Worm (Caenorhabditis elegans) whole organism, L4 larva: ENCODE results near the gene ani-2.
A peak's percentile ranks its signal among the peaks of the same experiment; 100 is the strongest.

ENCODE experiments used
- F37D6.2 ChIP-seq: sonication (generic microtip); optimal IDR thresholded peaks from 2 replicates; lab custom pipeline; 2016; ENCODE audit warnings: mild to moderate bottlenecking, missing genetic modification characterization, missing compliant biosample characterization
- aha-1 ChIP-seq: fragments of 150-350 bp; peaks from one replicate; lab custom pipeline; 2014; ENCODE audit warnings: missing biosample characterization, missing genetic modification characterization
- ceh-82 ChIP-seq: sonication (generic microtip); optimal IDR thresholded peaks from 2 replicates; lab custom pipeline; 2017; ENCODE audit warnings: missing biosample characterization, missing genetic modification characterization
- dpl-1 ChIP-seq: fragments of 150-350 bp; optimal IDR thresholded peaks from 2 replicates; lab custom pipeline; 2014; ENCODE audit warnings: missing biosample characterization, missing genetic modification reagents, missing genetic modification characterization
- fos-1 ChIP-seq: fragments of 150-350 bp; optimal IDR thresholded peaks from 2 replicates; lab custom pipeline; 2014; ENCODE audit warnings: missing biosample characterization, missing genetic modification characterization
- jun-1 ChIP-seq: fragments of 150-350 bp; optimal IDR thresholded peaks from 2 replicates; lab custom pipeline; 2014; ENCODE audit warnings: missing biosample characterization, missing genetic modification reagents, missing genetic modification characterization
- madf-9 ChIP-seq: fragments of 200-800 bp; sonication (Bioruptor generic); conservative IDR thresholded peaks from 2 replicates; pipeline ENCODE4 v1.3.6; 2022; ENCODE audit warnings: missing genetic modification reagents, missing genetic modification characterization, missing compliant biosample characterization
- nhr-237 ChIP-seq: sonication (generic microtip); optimal IDR thresholded peaks from 2 replicates; lab custom pipeline; 2017; ENCODE audit warnings: missing biosample characterization, missing genetic modification characterization
- nhr-28 ChIP-seq: fragments of 150-350 bp; optimal IDR thresholded peaks from 2 replicates; lab custom pipeline; 2014; ENCODE audit warnings: missing biosample characterization, missing genetic modification characterization
- nhr-76 ChIP-seq: fragments of 150-350 bp; optimal IDR thresholded peaks from 2 replicates; lab custom pipeline; 2014; ENCODE audit warnings: missing biosample characterization, missing genetic modification characterization
- nhr-77 ChIP-seq: fragments of 150-350 bp; optimal IDR thresholded peaks from 2 replicates; lab custom pipeline; 2014; ENCODE audit warnings: missing biosample characterization, missing genetic modification characterization
- pqm-1 ChIP-seq: sonication (generic microtip); optimal IDR thresholded peaks from 2 replicates; lab custom pipeline; 2017; ENCODE audit warnings: missing biosample characterization, missing genetic modification characterization
- skn-1 ChIP-seq: fragments of 150-350 bp; optimal IDR thresholded peaks from 2 replicates; lab custom pipeline; 2014; ENCODE audit warnings: missing biosample characterization, missing genetic modification characterization
- unc-62 ChIP-seq, 3 experiments: fragments of 150-350 bp in 1 of 3; sonication (generic microtip); optimal IDR thresholded peaks in 2 of 3; peaks in 1 of 3; 1 replicate in 1 of 3; 2 replicates in 2 of 3; lab custom pipeline; 2014 to 2017; ENCODE audit warnings: missing biosample characterization in 3 of 3, missing genetic modification characterization in 3 of 3, missing genetic modification reagents in 3 of 3, missing genotype in 1 of 3

DNA sequence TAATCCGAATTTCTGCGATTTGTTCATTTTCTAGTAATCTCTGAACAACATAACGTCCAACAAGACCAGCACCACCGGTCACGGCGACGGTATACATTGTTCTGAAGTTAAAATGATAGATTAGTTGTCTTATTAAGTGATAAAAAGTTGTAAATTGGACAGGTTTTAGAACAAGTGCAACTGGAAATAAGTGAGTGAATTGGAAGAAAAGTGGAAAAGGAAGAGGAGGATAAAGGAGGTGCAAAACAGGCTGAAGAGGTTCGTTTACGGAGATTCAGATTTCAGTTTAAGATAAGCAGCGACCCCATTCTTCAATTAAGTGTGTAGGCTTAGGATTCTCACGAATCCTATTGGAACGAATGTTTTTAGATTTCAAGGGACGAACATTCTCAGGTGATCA, 6.3 kb downstream of the ani-2 start, which contains the start of gene C32D5.12:
- TF ChIP-seq fos-1 (tag; lab: Kevin White, UChicago), result no peak
- TF ChIP-seq nhr-28, result no peak
- no peak for TF ChIP-seq dpl-1
- no peak for TF ChIP-seq jun-1
- no peak for TF ChIP-seq skn-1 (tag; lab: Kevin White, UChicago)
- peak in 1 of 2 experiments; percentile 40 for TF ChIP-seq unc-62 (GFP tag; optimal IDR thresholded peaks at IDR 0.05 in 1 of 2; lab: Kevin White, UChicago)
- TF ChIP-seq unc-62 (tag; optimal IDR thresholded peaks at IDR 0.05; lab: Kevin White, UChicago), result no peak
- no peak for TF ChIP-seq nhr-77 (tag; lab: Kevin White, UChicago)
- no peak for TF ChIP-seq F37D6.2
- TF ChIP-seq pqm-1 (tag; lab: Kevin White, UChicago), result no peak
- no peak for TF ChIP-seq nhr-76 (tag; lab: Kevin White, UChicago)
- TF ChIP-seq nhr-237 (tag; lab: Kevin White, UChicago), result no peak
- no peak for TF ChIP-seq madf-9
- no peak for TF ChIP-seq aha-1 (tag; lab: Kevin White, UChicago)
- TF ChIP-seq ceh-82 (tag; lab: Kevin White, UChicago), result no peak
